Fruit fly (Drosophila melanogaster) whole organism, embryonic: ENCODE results near the gene CG32075.

ENCODE experiments used
- Ada2b ChIP-seq: fragments of 200-800 bp; sonication (Bioruptor generic); IDR thresholded peaks from 2 replicates; pipeline ENCODE4 v1.3.6; 2022; ENCODE audit warnings: missing biosample characterization, missing genetic modification characterization
- Adf1 ChIP-seq: fragments of 200-800 bp; sonication (Bioruptor generic); IDR thresholded peaks from 2 replicates; pipeline ENCODE4 v1.3.6; 2022; ENCODE audit warnings: missing biosample characterization, missing genetic modification characterization
- Asciz ChIP-seq: fragments of 200-800 bp; sonication (Bioruptor generic); optimal IDR thresholded peaks from 2 replicates; lab custom pipeline; 2017; ENCODE audit warnings: missing biosample characterization, mild to moderate bottlenecking, missing genetic modification characterization, missing genetic modification reagents
- B-H2 ChIP-seq: fragments of 200-800 bp; sonication (Bioruptor generic); optimal IDR thresholded peaks from 2 replicates; lab custom pipeline; 2018; ENCODE audit warnings: missing biosample characterization, mild to moderate bottlenecking, missing genetic modification characterization
- C15 ChIP-seq: fragments of 200-800 bp; sonication (Bioruptor generic); IDR thresholded peaks from 3 replicates; pipeline ENCODE4 v1.3.6; 2022; ENCODE audit warnings: missing biosample characterization, missing genetic modification characterization
- CG10565 ChIP-seq: fragments of 200-800 bp; sonication (Bioruptor generic); optimal IDR thresholded peaks from 3 replicates; lab custom pipeline; 2016; ENCODE audit warnings: missing biosample characterization, mild to moderate bottlenecking, missing genetic modification characterization
- CG11723 ChIP-seq: fragments of 200-800 bp; sonication (Bioruptor generic); optimal IDR thresholded peaks from 2 replicates; lab custom pipeline; 2017; ENCODE audit warnings: missing biosample characterization, mild to moderate bottlenecking, missing genetic modification characterization
- CG13424 ChIP-seq: fragments of 200-800 bp; sonication (Bioruptor generic); optimal IDR thresholded peaks from 2 replicates; lab custom pipeline; 2019; ENCODE audit warnings: missing biosample characterization, mild to moderate bottlenecking, missing genetic modification characterization, moderate library complexity
- CG14860 ChIP-seq: fragments of 200-800 bp; sonication (Bioruptor generic); IDR thresholded peaks from 3 replicates; pipeline ENCODE4 v1.3.6; 2022; ENCODE audit warnings: missing biosample characterization, missing genetic modification characterization; ENCODE audit not compliant: partially characterized antibody
- CG16779 ChIP-seq: fragments of 200-800 bp; sonication (Bioruptor generic); IDR thresholded peaks from 2 replicates; pipeline ENCODE4 v1.3.6; 2022; ENCODE audit warnings: missing biosample characterization, missing genetic modification characterization
- CG17612 ChIP-seq: fragments of 200-800 bp; sonication (Bioruptor generic); IDR thresholded peaks from 2 replicates; pipeline ENCODE4 v1.3.6; 2022; ENCODE audit warnings: missing biosample characterization, missing genetic modification characterization
- CG18011 ChIP-seq: fragments of 200-800 bp; sonication (Bioruptor generic); optimal IDR thresholded peaks from 2 replicates; lab custom pipeline; 2017; ENCODE audit warnings: missing biosample characterization, missing genetic modification characterization, mild to moderate bottlenecking, moderate library complexity, missing genotype
- CG32767 ChIP-seq: fragments of 200-800 bp; sonication (Bioruptor generic); IDR thresholded peaks from 2 replicates; pipeline ENCODE4 v1.3.6; 2022; ENCODE audit warnings: missing biosample characterization, missing genetic modification characterization
- CG3407 ChIP-seq: fragments of 200-800 bp; sonication (Bioruptor generic); optimal IDR thresholded peaks from 2 replicates; lab custom pipeline; 2018; ENCODE audit warnings: missing biosample characterization, mild to moderate bottlenecking, missing genetic modification characterization
- CG3995 ChIP-seq: fragments of 200-800 bp; sonication (Bioruptor generic); optimal IDR thresholded peaks from 3 replicates; lab custom pipeline; 2016; ENCODE audit warnings: missing biosample characterization, missing genetic modification characterization
- CG6654 ChIP-seq: fragments of 200-800 bp; sonication (Bioruptor generic); optimal IDR thresholded peaks from 2 replicates; lab custom pipeline; 2017; ENCODE audit warnings: missing biosample characterization, mild to moderate bottlenecking, missing genetic modification characterization
- CG6813 ChIP-seq: fragments of 200-800 bp; sonication (Bioruptor generic); optimal IDR thresholded peaks from 2 replicates; lab custom pipeline; 2017; ENCODE audit warnings: missing biosample characterization, missing genetic modification characterization, mild to moderate bottlenecking, moderate library complexity, missing genetic modification reagents
- CG7839 ChIP-seq: fragments of 200-800 bp; sonication (Bioruptor generic); optimal IDR thresholded peaks from 3 replicates; lab custom pipeline; 2018; ENCODE audit warnings: missing biosample characterization, mild to moderate bottlenecking, missing genetic modification characterization, moderate library complexity
- Doc2 ChIP-seq: fragments of 200-800 bp; sonication (Bioruptor generic); IDR thresholded peaks from 2 replicates; pipeline ENCODE4 v1.3.6; 2022; ENCODE audit warnings: missing biosample characterization, missing genetic modification characterization
- Fer2 ChIP-seq: fragments of 200-800 bp; sonication (Bioruptor generic); optimal IDR thresholded peaks from 2 replicates; lab custom pipeline; 2018; ENCODE audit warnings: missing biosample characterization, mild to moderate bottlenecking, missing genetic modification characterization, moderate library complexity
- H15 ChIP-seq: fragments of 200-800 bp; sonication (Bioruptor generic); IDR thresholded peaks from 3 replicates; pipeline ENCODE4 v1.3.6; 2022; ENCODE audit warnings: missing biosample characterization, missing genetic modification characterization
- Hmx ChIP-seq: fragments of 200-800 bp; sonication (Bioruptor generic); optimal IDR thresholded peaks from 2 replicates; lab custom pipeline; 2016; ENCODE audit warnings: missing biosample characterization, missing genetic modification characterization
- Med ChIP-seq: fragments of 200-800 bp; sonication (Bioruptor generic); peaks from one replicate; lab custom pipeline; 2016; ENCODE audit warnings: missing biosample characterization, missing genetic modification characterization, mild to moderate bottlenecking, inconsistent platforms, moderate library complexity
- Meics ChIP-seq: fragments of 200-800 bp; sonication (Bioruptor generic); optimal IDR thresholded peaks from 2 replicates; lab custom pipeline; 2017; ENCODE audit warnings: missing biosample characterization, mild to moderate bottlenecking, missing genetic modification characterization
- Mrtf ChIP-seq: fragments of 200-800 bp; sonication (Bioruptor generic); IDR thresholded peaks from 3 replicates; pipeline ENCODE4 v1.3.6; 2022; ENCODE audit warnings: missing biosample characterization, missing genetic modification characterization
- PHDP ChIP-seq: fragments of 200-800 bp; sonication (Bioruptor generic); optimal IDR thresholded peaks from 3 replicates; lab custom pipeline; 2018; ENCODE audit warnings: missing biosample characterization, mild to moderate bottlenecking, missing genetic modification characterization, moderate library complexity
- Ptx1 ChIP-seq: fragments of 200-800 bp; sonication (Bioruptor generic); IDR thresholded peaks from 2 replicates; pipeline ENCODE4 v1.3.6; 2022; ENCODE audit warnings: missing biosample characterization, missing genetic modification characterization
- Rfx ChIP-seq: fragments of 200-800 bp; sonication (Bioruptor generic); IDR thresholded peaks from 2 replicates; pipeline ENCODE4 v1.3.6; 2022; ENCODE audit warnings: missing biosample characterization, missing genetic modification characterization
- Xbp1 ChIP-seq: fragments of 200-800 bp; sonication (Bioruptor generic); optimal IDR thresholded peaks from 3 replicates; lab custom pipeline; 2016; ENCODE audit warnings: missing biosample characterization, mild to moderate bottlenecking, missing genetic modification characterization
- amos ChIP-seq: fragments of 200-800 bp; sonication (Bioruptor generic); IDR thresholded peaks from 2 replicates; pipeline ENCODE4 v1.3.6; 2022; ENCODE audit warnings: missing biosample characterization, missing genetic modification characterization; ENCODE audit not compliant: partially characterized antibody
- ara ChIP-seq: fragments of 200-800 bp; sonication (Bioruptor generic); IDR thresholded peaks from 2 replicates; pipeline ENCODE4 v1.3.6; 2022; ENCODE audit warnings: missing biosample characterization, missing genetic modification characterization
- bcd ChIP-seq: fragments of 200-800 bp; sonication (Bioruptor generic); optimal IDR thresholded peaks from 2 replicates; lab custom pipeline; 2017; ENCODE audit warnings: missing biosample characterization, mild to moderate bottlenecking, missing genetic modification characterization
- cato ChIP-seq: fragments of 200-800 bp; sonication (Bioruptor generic); optimal IDR thresholded peaks from 2 replicates; lab custom pipeline; 2016; ENCODE audit warnings: missing biosample characterization, missing genetic modification characterization, borderline replicate concordance
- croc ChIP-seq: fragments of 200-800 bp; sonication (Bioruptor generic); conservative IDR thresholded peaks from 3 replicates; pipeline ENCODE4 v1.3.6; 2022; ENCODE audit warnings: missing biosample characterization, missing genetic modification characterization
- da ChIP-seq: fragments of 200-800 bp; sonication (Bioruptor generic); optimal IDR thresholded peaks from 2 replicates; lab custom pipeline; 2016; ENCODE audit warnings: missing biosample characterization, missing genetic modification characterization
- dati ChIP-seq: fragments of 200-800 bp; sonication (Bioruptor generic); IDR thresholded peaks from 2 replicates; pipeline ENCODE4 v1.3.6; 2022; ENCODE audit warnings: missing biosample characterization, missing genetic modification characterization
- en ChIP-seq: fragments of 200-800 bp; sonication (Bioruptor generic); optimal IDR thresholded peaks from 2 replicates; lab custom pipeline; 2016; ENCODE audit warnings: missing biosample characterization, missing genetic modification characterization
- fd96Cb ChIP-seq: fragments of 200-800 bp; sonication (Bioruptor generic); optimal IDR thresholded peaks from 2 replicates; lab custom pipeline; 2018; ENCODE audit warnings: missing biosample characterization, mild to moderate bottlenecking, missing genetic modification characterization, moderate library complexity
- gcm ChIP-seq: fragments of 200-800 bp; sonication (Bioruptor generic); optimal IDR thresholded peaks from 2 replicates; lab custom pipeline; 2019; ENCODE audit warnings: missing biosample characterization, mild to moderate bottlenecking, missing genetic modification characterization, moderate library complexity
- grau ChIP-seq: fragments of 200-800 bp; optimal IDR thresholded peaks from 3 replicates; lab custom pipeline; 2019; ENCODE audit warnings: missing biosample characterization, mild to moderate bottlenecking, missing genetic modification characterization, moderate library complexity
- hbn ChIP-seq: fragments of 200-800 bp; sonication (Bioruptor generic); IDR thresholded peaks from 2 replicates; pipeline ENCODE4 v1.3.6; 2022; ENCODE audit warnings: missing biosample characterization, missing genetic modification characterization; ENCODE audit not compliant: partially characterized antibody
- knrl ChIP-seq: fragments of 200-800 bp; sonication (Bioruptor generic); IDR thresholded peaks from 3 replicates; pipeline ENCODE4 v1.3.6; 2022; ENCODE audit warnings: missing biosample characterization, missing genetic modification characterization; ENCODE audit not compliant: partially characterized antibody
- odd ChIP-seq: fragments of 200-800 bp; sonication (Bioruptor generic); optimal IDR thresholded peaks from 2 replicates; lab custom pipeline; 2017; ENCODE audit warnings: missing biosample characterization, mild to moderate bottlenecking, missing genetic modification characterization
- pnt ChIP-seq: fragments of 200-800 bp; sonication (Bioruptor generic); optimal IDR thresholded peaks from 3 replicates; lab custom pipeline; 2016; ENCODE audit warnings: missing biosample characterization, missing genetic modification characterization
- seq ChIP-seq: fragments of 200-800 bp; sonication (Bioruptor generic); IDR thresholded peaks from 2 replicates; pipeline ENCODE4 v1.3.6; 2022; ENCODE audit warnings: missing biosample characterization, missing genetic modification characterization
- shn ChIP-seq: fragments of 200-800 bp; sonication (Bioruptor generic); optimal IDR thresholded peaks from 3 replicates; lab custom pipeline; 2016; ENCODE audit warnings: missing biosample characterization, missing genetic modification characterization
- sna ChIP-seq: fragments of 200-800 bp; sonication (Bioruptor generic); IDR thresholded peaks from 2 replicates; pipeline ENCODE4 v1.3.6; 2022; ENCODE audit warnings: missing biosample characterization, missing genetic modification characterization; ENCODE audit not compliant: partially characterized antibody
- stc ChIP-seq: fragments of 200-800 bp; sonication (Bioruptor generic); IDR thresholded peaks from 2 replicates; pipeline ENCODE4 v1.3.6; 2022; ENCODE audit warnings: missing biosample characterization, missing genetic modification characterization
- trem ChIP-seq: fragments of 200-800 bp; optimal IDR thresholded peaks from 3 replicates; lab custom pipeline; 2019; ENCODE audit warnings: missing biosample characterization, mild to moderate bottlenecking, missing genetic modification characterization, moderate library complexity
- zf30C ChIP-seq: fragments of 200-800 bp; sonication (Bioruptor generic); optimal IDR thresholded peaks from 3 replicates; lab custom pipeline; 2018; ENCODE audit warnings: missing biosample characterization, mild to moderate bottlenecking, missing genetic modification characterization

The CG32075 gene

dm6 chr3L:11064689-11065088 is at the start of gene CG32075, which contains the start of the genes CG45101 and SuUR (continued):
- TF ChIP-seq grau (tag; lab: Kevin White, UChicago) = peak; percentile 88
- peak; percentile 82 for TF ChIP-seq pnt (GFP tag; lab: Kevin White, UChicago)
- peak; percentile 81 for TF ChIP-seq bcd (GFP tag; lab: Kevin White, UChicago)
- no peak for TF ChIP-seq CG10565 (GFP tag; lab: Kevin White, UChicago)
- peak; percentile 94 for TF ChIP-seq Ptx1
- TF ChIP-seq Fer2 (tag; lab: Kevin White, UChicago) = peak; percentile 79
- TF ChIP-seq Ada2b (GFP tag; lab: Robert Waterston, UW) = peak; percentile 88
- peak; percentile 54; the same call in 1 of the 2 replicates for TF ChIP-seq CG16779 (GFP tag; lab: Robert Waterston, UW)
- peak; percentile 73 for TF ChIP-seq da (GFP tag; lab: Kevin White, UChicago)
- peak; percentile 59; the same call in 1 of the 2 replicates for TF ChIP-seq CG17612
- TF ChIP-seq CG14860 (GFP tag; lab: Robert Waterston, UW) = no peak
- peak; percentile 90 for TF ChIP-seq CG13424 (tag; lab: Kevin White, UChicago)
- peak; percentile 52 for TF ChIP-seq odd (GFP tag; lab: Kevin White, UChicago)
- peak; percentile 92 for TF ChIP-seq shn
- peak; percentile 86 for TF ChIP-seq Meics (GFP tag; lab: Kevin White, UChicago)
- TF ChIP-seq stc = peak; percentile 85
- TF ChIP-seq amos (GFP tag; lab: Robert Waterston, UW) = no peak
- TF ChIP-seq seq = peak; percentile 79
- peak; percentile 18 for TF ChIP-seq en (GFP tag; lab: Kevin White, UChicago)
- peak; percentile 92 for TF ChIP-seq Rfx (GFP tag; lab: Robert Waterston, UW)
- peak; percentile 83 for TF ChIP-seq fd96Cb
- peak; percentile 62 for TF ChIP-seq Asciz (GFP tag; lab: Kevin White, UChicago)
- TF ChIP-seq C15 (GFP tag; lab: Robert Waterston, UW) = peak; percentile 86
- TF ChIP-seq CG6813 (GFP tag; lab: Kevin White, UChicago) = no peak
- TF ChIP-seq Mrtf (GFP tag; lab: Robert Waterston, UW) = peak; percentile 70; the same call in 1 of the 3 replicates
- no peak for TF ChIP-seq CG6654
- TF ChIP-seq cato (GFP tag; lab: Kevin White, UChicago) = peak; percentile 85
- peak; percentile 83 for TF ChIP-seq ara (GFP tag; lab: Robert Waterston, UW)
- peak; percentile 67 for TF ChIP-seq CG11723 (GFP tag; lab: Kevin White, UChicago)
- TF ChIP-seq H15 (GFP tag; lab: Robert Waterston, UW) = peak; percentile 81
- TF ChIP-seq zf30C (GFP tag; lab: Kevin White, UChicago) = no peak
- TF ChIP-seq PHDP = peak; percentile 87
- TF ChIP-seq B-H2 (GFP tag; lab: Kevin White, UChicago) = peak; percentile 86
- peak; percentile 99 for TF ChIP-seq Med (GFP tag; lab: Kevin White, UChicago)
- peak; percentile 46; the same call in 1 of the 2 replicates for TF ChIP-seq dati (GFP tag; lab: Robert Waterston, UW)
- peak; percentile 93 for TF ChIP-seq Xbp1 (GFP tag; lab: Kevin White, UChicago)
- TF ChIP-seq CG3995 = peak; percentile 76
- peak; percentile 91 for TF ChIP-seq CG7839 (tag; lab: Kevin White, UChicago)
- peak; percentile 82 for TF ChIP-seq CG18011 (GFP tag; lab: Kevin White, UChicago)
- peak; percentile 24; the same call in 1 of the 3 replicates for TF ChIP-seq knrl
- TF ChIP-seq croc (GFP tag; lab: Robert Waterston, UW) = peak; percentile 74
- 0 out of 2 replicates have a peak, but pooled peaks have one; percentile 28 for TF ChIP-seq Doc2 (GFP tag; lab: Robert Waterston, UW)
- TF ChIP-seq trem (tag; lab: Kevin White, UChicago) = peak; percentile 79
- peak; percentile 80 for TF ChIP-seq CG32767 (GFP tag; lab: Robert Waterston, UW)
- TF ChIP-seq hbn (GFP tag; lab: Robert Waterston, UW) = no peak
- TF ChIP-seq gcm (GFP tag; lab: Kevin White, UChicago) = peak; percentile 49
- TF ChIP-seq Hmx (GFP tag; lab: Kevin White, UChicago) = peak; percentile 67
- no peak for TF ChIP-seq sna (GFP tag; lab: Robert Waterston, UW)
- TF ChIP-seq Adf1 (GFP tag; lab: Robert Waterston, UW) = peak; percentile 66
- TF ChIP-seq CG3407 (GFP tag; lab: Kevin White, UChicago) = peak; percentile 64
